Worm (Caenorhabditis elegans): ENCODE results near the gene clec-223.

Gene clec-223

ce11 chrV:11314025-11314880 is 41.3 kb downstream of the clec-223 start (continued):
- TF ChIP-seq unc-120 (tag; optimal IDR thresholded peaks at IDR 0.05; ENCODE audit: poor library complexity, severe bottlenecking) (peak; percentile 98), nhr-28 (tag; optimal IDR thresholded peaks at IDR 0.05) (peak; percentile 92)

DNA sequence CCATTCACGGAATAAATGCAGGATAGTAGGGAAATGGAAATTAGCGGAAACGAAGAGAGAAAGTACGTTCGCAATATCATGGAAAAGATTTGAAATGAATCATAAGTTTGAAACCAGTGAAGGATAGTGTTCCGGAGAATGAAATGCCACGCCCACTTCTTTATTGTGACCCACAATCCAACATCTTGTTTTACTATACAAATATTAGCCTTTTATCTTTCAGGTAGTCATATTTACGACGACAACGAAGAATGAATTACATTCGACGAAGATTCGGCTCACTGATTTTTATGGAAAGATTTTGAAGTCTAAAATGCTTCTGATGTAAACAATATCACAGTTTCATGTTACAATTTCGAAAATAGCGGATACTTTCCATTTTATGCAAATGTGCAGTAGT is 43.9 kb downstream of the clec-223 start, which contains the start of gene cutl-18:
Gene cutl-18 (minus strand): TSS at position 101 of the 400 bp plus-strand sequence.
- TF ChIP-seq ham-2 (GFP tag; optimal IDR thresholded peaks at IDR 0.05) (no peak), ces-1 (GFP tag; optimal IDR thresholded peaks at IDR 0.05) (no peak), zip-8 (tag; optimal IDR thresholded peaks at IDR 0.05) (no peak), flh-1 (GFP tag; optimal IDR thresholded peaks at IDR 0.05) (no peak), nhr-2 (tag; optimal IDR thresholded peaks at IDR 0.05) (no peak), unc-62 (GFP tag; optimal IDR thresholded peaks at IDR 0.05) (no peak), nhr-12 (tag; optimal IDR thresholded peaks at IDR 0.05) (no peak), ceh-83 (GFP tag; optimal IDR thresholded peaks at IDR 0.05) (no peak), elt-3 (tag; optimal IDR thresholded peaks at IDR 0.05) (no peak), sptf-1 (tag; optimal IDR thresholded peaks at IDR 0.05) (no peak), lsy-2 (tag; optimal IDR thresholded peaks at IDR 0.05) (no peak), M03D4.4 (tag; optimal IDR thresholded peaks at IDR 0.05) (no peak), snpc-4 (tag; optimal IDR thresholded peaks at IDR 0.05) (no peak), nhr-76 (tag; optimal IDR thresholded peaks at IDR 0.05) (no peak), bed-3 (GFP tag; optimal IDR thresholded peaks at IDR 0.05) (no peak), nhr-237 (tag; optimal IDR thresholded peaks at IDR 0.05) (no peak), hlh-1 (tag; optimal IDR thresholded peaks at IDR 0.05) (no peak), cnd-1 (tag; optimal IDR thresholded peaks at IDR 0.05) (no peak), pha-4 (tag; optimal IDR thresholded peaks at IDR 0.05) (no peak)

- no peak for TF ChIP-seq lin-32 (GFP tag; optimal IDR thresholded peaks at IDR 0.05)
- no peak for TF ChIP-seq unc-62 (GFP tag; optimal IDR thresholded peaks at IDR 0.05)
- no peak for TF ChIP-seq nhr-76 (tag; optimal IDR thresholded peaks at IDR 0.05)
- no peak for TF ChIP-seq zip-8 (tag; optimal IDR thresholded peaks at IDR 0.05)
- no peak for TF ChIP-seq flh-1 (GFP tag; optimal IDR thresholded peaks at IDR 0.05)
- TF ChIP-seq ham-2 (GFP tag; optimal IDR thresholded peaks at IDR 0.05): no peak
- TF ChIP-seq unc-39 (tag; optimal IDR thresholded peaks at IDR 0.05): no peak
- TF ChIP-seq cnd-1 (tag; optimal IDR thresholded peaks at IDR 0.05): no peak
- TF ChIP-seq ztf-11 (tag; optimal IDR thresholded peaks at IDR 0.05): no peak
- TF ChIP-seq tbx-8 (GFP tag; optimal IDR thresholded peaks at IDR 0.05): no peak
- no peak for TF ChIP-seq sptf-1 (tag; optimal IDR thresholded peaks at IDR 0.05)
- no peak for TF ChIP-seq snpc-4 (tag; optimal IDR thresholded peaks at IDR 0.05)
- TF ChIP-seq hlh-1 (tag; optimal IDR thresholded peaks at IDR 0.05): no peak
- TF ChIP-seq M03D4.4 (tag; optimal IDR thresholded peaks at IDR 0.05): no peak
- no peak for TF ChIP-seq bed-3 (GFP tag; optimal IDR thresholded peaks at IDR 0.05)
- no peak for TF ChIP-seq ces-1 (GFP tag; optimal IDR thresholded peaks at IDR 0.05)
These were observed 47.9 kb downstream of the clec-223 start for ce11 chrV:11320860-11321259.

DNA sequence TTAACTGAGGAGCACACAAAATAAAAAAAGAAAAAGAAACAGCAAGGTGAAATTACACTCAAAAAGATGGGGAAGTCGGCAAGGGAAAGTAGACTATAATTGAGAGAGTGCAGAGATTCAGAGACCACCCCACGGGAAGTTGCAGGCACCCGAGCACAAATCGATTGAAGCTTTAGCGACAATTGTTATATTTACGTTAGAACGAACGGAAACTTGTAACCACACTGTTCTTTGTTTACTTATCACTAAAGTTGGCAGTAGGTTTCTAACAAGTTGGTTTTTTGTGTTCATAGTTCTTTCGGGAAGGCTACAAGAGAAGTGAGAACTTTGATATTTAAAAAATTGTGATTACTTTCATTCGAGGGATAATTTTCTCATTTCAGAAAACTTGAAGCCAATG is 48.8 kb downstream of the clec-223 start, which contains the start of gene F47G9.4:
Gene F47G9.4 (minus strand): TSS at position 98 of the 400 bp plus-strand sequence.
- TF ChIP-seq lin-32 (GFP tag; optimal IDR thresholded peaks at IDR 0.05): no peak
- TF ChIP-seq drap-1 (GFP tag; optimal IDR thresholded peaks at IDR 0.05): no peak
- peak; percentile 19 for TF ChIP-seq unc-120 (tag; optimal IDR thresholded peaks at IDR 0.05; ENCODE audit: poor library complexity, severe bottlenecking)
- no peak for TF ChIP-seq sptf-1 (tag; optimal IDR thresholded peaks at IDR 0.05)
- TF ChIP-seq hlh-1 (tag; optimal IDR thresholded peaks at IDR 0.05): peak; percentile 48
- no peak for TF ChIP-seq nhr-237 (tag; optimal IDR thresholded peaks at IDR 0.05)
- no peak for TF ChIP-seq mep-1 (tag; optimal IDR thresholded peaks at IDR 0.05)
- peak; percentile 40 for TF ChIP-seq pha-4 (tag; optimal IDR thresholded peaks at IDR 0.05)
- no peak for TF ChIP-seq M03D4.4 (tag; optimal IDR thresholded peaks at IDR 0.05)
- no peak for TF ChIP-seq zip-8 (tag; optimal IDR thresholded peaks at IDR 0.05)
- TF ChIP-seq ceh-39 (tag; optimal IDR thresholded peaks at IDR 0.05): no peak

DNA sequence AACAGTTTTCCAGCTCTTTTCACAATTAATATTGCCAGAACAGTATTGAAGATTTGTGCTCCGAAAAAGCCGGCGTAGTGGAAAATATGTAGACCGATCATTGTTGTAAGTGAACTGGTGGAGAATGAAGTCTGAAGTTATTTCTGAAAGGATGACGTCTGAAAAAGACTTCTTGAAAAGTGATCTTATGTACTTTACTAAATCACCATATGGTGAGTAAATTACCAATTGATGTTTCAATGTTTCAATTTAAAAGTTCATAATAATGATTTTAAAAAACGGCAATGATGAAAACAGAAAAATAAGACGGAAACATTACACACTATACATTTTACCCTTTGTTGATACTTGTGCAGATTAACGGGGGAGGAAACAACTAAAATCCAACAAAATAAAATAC is 50.8 kb downstream of the clec-223 start, which contains the start of gene str-141:
Gene str-141 (minus strand): TSS at position 101 of the 400 bp plus-strand sequence.
- no peak for TF ChIP-seq ceh-39 (tag; optimal IDR thresholded peaks at IDR 0.05)
- TF ChIP-seq unc-39 (tag; optimal IDR thresholded peaks at IDR 0.05): no peak
- TF ChIP-seq flh-1 (GFP tag; optimal IDR thresholded peaks at IDR 0.05): no peak
- no peak for TF ChIP-seq nhr-2 (tag; optimal IDR thresholded peaks at IDR 0.05)
- no peak for TF ChIP-seq mep-1 (tag; optimal IDR thresholded peaks at IDR 0.05)
- no peak for TF ChIP-seq unc-120 (tag; optimal IDR thresholded peaks at IDR 0.05; ENCODE audit: poor library complexity, severe bottlenecking)
- no peak for TF ChIP-seq tbx-8 (GFP tag; optimal IDR thresholded peaks at IDR 0.05)
- TF ChIP-seq elt-1 (tag; optimal IDR thresholded peaks at IDR 0.05; ENCODE audit: borderline replicate concordance, insufficient read depth): no peak
- TF ChIP-seq mls-2 (tag; optimal IDR thresholded peaks at IDR 0.05): no peak
- no peak for TF ChIP-seq mab-5 (tag; optimal IDR thresholded peaks at IDR 0.05)
- no peak for TF ChIP-seq ztf-11 (tag; optimal IDR thresholded peaks at IDR 0.05)
- TF ChIP-seq lsy-2 (tag; optimal IDR thresholded peaks at IDR 0.05): no peak
- TF ChIP-seq ham-2 (GFP tag; optimal IDR thresholded peaks at IDR 0.05): no peak
